Fruit fly (Drosophila melanogaster): ENCODE results near the gene Ire1.

DNA sequence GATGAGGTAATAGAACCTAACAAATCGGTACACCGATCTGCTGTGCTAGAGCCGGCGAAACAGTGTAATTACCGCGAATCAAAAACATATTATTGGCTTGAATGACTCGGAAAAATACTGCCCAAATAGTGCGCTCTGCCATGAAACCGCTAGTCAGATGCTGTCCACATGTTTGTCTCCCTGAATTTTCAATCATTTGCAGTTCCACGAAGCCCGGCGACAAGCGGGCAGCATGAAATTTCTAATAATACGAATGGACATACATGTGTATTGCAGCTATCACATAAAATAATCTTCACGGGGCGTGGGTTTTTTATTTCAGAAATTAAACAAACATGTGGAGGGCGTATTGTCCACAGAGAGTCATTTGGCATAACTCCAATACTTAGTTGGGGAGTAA is 2.1 kb downstream of the Ire1 start:
- TF ChIP-seq tj (GFP tag; optimal IDR thresholded peaks at IDR 0.05) (no peak), CG7101 (tag; optimal IDR thresholded peaks at IDR 0.05) (no peak), Hr96 (GFP tag; optimal IDR thresholded peaks at IDR 0.05) (no peak), Crg-1 (GFP tag; optimal IDR thresholded peaks at IDR 0.05) (no peak), CG5204 (GFP tag; optimal IDR thresholded peaks at IDR 0.05) (no peak), Clk (GFP tag; optimal IDR thresholded peaks at IDR 0.05) (no peak)

Measured in whole organism, adult.